Worm (Caenorhabditis elegans) whole organism, L1 larva: ENCODE measurements around the gene Y71H2AM.14.

Source experiments
- C04F5.9 ChIP-seq: sonication (generic microtip); optimal IDR thresholded peaks from 2 replicates; lab custom pipeline; 2016; ENCODE audit warnings: missing genetic modification characterization, missing compliant biosample characterization
- C16A3.4 ChIP-seq: fragments of 150-350 bp; optimal IDR thresholded peaks from 2 replicates; lab custom pipeline; 2014; ENCODE audit warnings: missing biosample characterization, missing genetic modification characterization
- F16B12.6 ChIP-seq: fragments of 150-350 bp; optimal IDR thresholded peaks from 2 replicates; lab custom pipeline; 2014; ENCODE audit warnings: missing biosample characterization, missing genetic modification characterization
- aha-1 ChIP-seq: fragments of 150-350 bp; optimal IDR thresholded peaks from 2 replicates; lab custom pipeline; 2014; ENCODE audit warnings: missing biosample characterization, missing genetic modification characterization
- alr-1 ChIP-seq: fragments of 200-800 bp; sonication (Bioruptor generic); optimal IDR thresholded peaks from 2 replicates; lab custom pipeline; 2018; ENCODE audit warnings: borderline replicate concordance, mild to moderate bottlenecking, missing genetic modification characterization, missing compliant biosample characterization
- ama-1 ChIP-seq: fragments of 150-350 bp; optimal IDR thresholded peaks from 2 replicates; lab custom pipeline; 2014
- blmp-1 ChIP-seq: fragments of 150-350 bp; optimal IDR thresholded peaks from 2 replicates; lab custom pipeline; 2014; ENCODE audit warnings: missing biosample characterization, missing genetic modification characterization
- ceh-63 ChIP-seq: fragments of 200-800 bp; sonication (Bioruptor generic); optimal IDR thresholded peaks from 2 replicates; lab custom pipeline; 2018; ENCODE audit warnings: mild to moderate bottlenecking, missing genetic modification characterization, missing compliant biosample characterization
- ceh-82 ChIP-seq, 3 experiments: fragments of 150-350 bp in 1 of 3; sonication (generic microtip) in 2 of 3; optimal IDR thresholded peaks; 2 replicates each; lab custom pipeline; 2014 to 2017; ENCODE audit warnings: missing biosample characterization in 3 of 3, missing genetic modification characterization in 3 of 3
- ces-1 ChIP-seq: fragments of 150-350 bp; optimal IDR thresholded peaks from 2 replicates; lab custom pipeline; 2014; ENCODE audit warnings: missing biosample characterization, missing genetic modification reagents, missing genetic modification characterization
- dpl-1 ChIP-seq, 3 experiments: fragments of 150-350 bp in 2 of 3; sonication (generic microtip) in 1 of 3; optimal IDR thresholded peaks; 2 replicates each; lab custom pipeline; 2014 to 2017; ENCODE audit warnings: missing biosample characterization in 3 of 3, missing genetic modification characterization in 3 of 3, missing genetic modification reagents in 3 of 3
- dsc-1 ChIP-seq: sonication (generic microtip); optimal IDR thresholded peaks from 2 replicates; lab custom pipeline; 2016; ENCODE audit warnings: mild to moderate bottlenecking, missing genetic modification characterization, missing compliant biosample characterization
- efl-1 ChIP-seq, 4 experiments: fragments of 150-350 bp; optimal IDR thresholded peaks in 3 of 4; peaks in 1 of 4; 1 replicate in 1 of 4; 2 replicates in 3 of 4; lab custom pipeline; 2014; ENCODE audit warnings: missing biosample characterization in 2 of 4, missing genetic modification characterization in 2 of 4, missing genetic modification reagents in 2 of 4
- efl-3 ChIP-seq: fragments of 200-800 bp; sonication (Bioruptor generic); optimal IDR thresholded peaks from 2 replicates; lab custom pipeline; 2018; ENCODE audit warnings: mild to moderate bottlenecking, missing genetic modification characterization, missing compliant biosample characterization
- egl-13 ChIP-seq: sonication (generic microtip); optimal IDR thresholded peaks from 2 replicates; lab custom pipeline; 2016; ENCODE audit warnings: missing genotype, missing genetic modification reagents, missing genetic modification characterization, missing compliant biosample characterization
- elt-3 ChIP-seq, 6 experiments: fragments of 150-350 bp in 1 of 6; sonication (generic microtip); optimal IDR thresholded peaks; 2 replicates each; lab custom pipeline; 2017 to 2018; ENCODE audit warnings: missing biosample characterization in 6 of 6, missing genetic modification characterization in 6 of 6, inconsistent platforms in 1 of 6
- fkh-10 ChIP-seq: sonication (generic microtip); optimal IDR thresholded peaks from 2 replicates; lab custom pipeline; 2017; ENCODE audit warnings: missing biosample characterization, missing genetic modification reagents, missing genetic modification characterization
- fkh-8 ChIP-seq: sonication (generic microtip); optimal IDR thresholded peaks from 2 replicates; lab custom pipeline; 2016; ENCODE audit warnings: mild to moderate bottlenecking, missing genetic modification characterization, missing compliant biosample characterization
- hlh-17 ChIP-seq: fragments of 200-800 bp; sonication (Bioruptor generic); optimal IDR thresholded peaks from 2 replicates; lab custom pipeline; 2018; ENCODE audit warnings: missing genetic modification characterization, mild to moderate bottlenecking, missing compliant biosample characterization, moderate library complexity, borderline replicate concordance
- irx-1 ChIP-seq: sonication (generic microtip); optimal IDR thresholded peaks from 2 replicates; lab custom pipeline; 2016; ENCODE audit warnings: missing genetic modification characterization, missing compliant biosample characterization
- lin-14 ChIP-seq: fragments of 200-800 bp; sonication (Bioruptor generic); optimal IDR thresholded peaks from 2 replicates; lab custom pipeline; 2018; ENCODE audit warnings: mild to moderate bottlenecking, missing genetic modification characterization, moderate library complexity, missing compliant biosample characterization
- lin-35 ChIP-seq, 2 experiments: fragments of 150-350 bp; optimal IDR thresholded peaks; 2 replicates each; lab custom pipeline; 2014; ENCODE audit warnings: missing biosample characterization in 2 of 2, missing genetic modification characterization in 2 of 2, missing genetic modification reagents in 2 of 2
- lsy-2 ChIP-seq, 2 experiments: fragments of 150-350 bp; optimal IDR thresholded peaks; 2 replicates each; lab custom pipeline; 2014; ENCODE audit warnings: missing biosample characterization in 2 of 2, missing genetic modification characterization in 2 of 2
- mab-9 ChIP-seq: fragments of 200-800 bp; sonication (Bioruptor generic); IDR thresholded peaks from 2 replicates; pipeline ENCODE4 v1.3.6; 2022; ENCODE audit warnings: missing genetic modification reagents, missing genetic modification characterization, missing compliant biosample characterization
- mdl-1 ChIP-seq, 2 experiments: fragments of 150-350 bp; optimal IDR thresholded peaks; 2 replicates each; lab custom pipeline; 2014 to 2017; ENCODE audit warnings: missing biosample characterization in 2 of 2, missing genetic modification characterization in 2 of 2, inconsistent platforms in 1 of 2
- mef-2 ChIP-seq: fragments of 150-350 bp; optimal IDR thresholded peaks from 2 replicates; lab custom pipeline; 2014; ENCODE audit warnings: missing biosample characterization, missing genetic modification characterization
- nhr-19 ChIP-seq: fragments of 200-800 bp; sonication (Bioruptor generic); conservative IDR thresholded peaks from 2 replicates; pipeline ENCODE4 v1.3.6; 2022; ENCODE audit warnings: missing genetic modification characterization, missing compliant biosample characterization
- nhr-20 ChIP-seq: sonication (generic microtip); optimal IDR thresholded peaks from 2 replicates; lab custom pipeline; 2016; ENCODE audit warnings: mild to moderate bottlenecking, missing genetic modification characterization, missing compliant biosample characterization
- nhr-28 ChIP-seq: fragments of 150-350 bp; optimal IDR thresholded peaks from 2 replicates; lab custom pipeline; 2014; ENCODE audit warnings: missing biosample characterization, missing genetic modification characterization
- nhr-47 ChIP-seq: sonication (generic microtip); optimal IDR thresholded peaks from 2 replicates; lab custom pipeline; 2016; ENCODE audit warnings: mild to moderate bottlenecking, missing genetic modification characterization, moderate library complexity, missing compliant biosample characterization
- nhr-84 ChIP-seq: sonication (generic microtip); optimal IDR thresholded peaks from 2 replicates; lab custom pipeline; 2017; ENCODE audit warnings: missing biosample characterization, missing genetic modification characterization
- nhr-85 ChIP-seq: sonication (generic microtip); peaks from one replicate; lab custom pipeline; 2016; ENCODE audit warnings: missing genetic modification characterization, inconsistent platforms, missing compliant biosample characterization
- pqm-1 ChIP-seq: sonication (generic microtip); optimal IDR thresholded peaks from 3 replicates; lab custom pipeline; 2017; ENCODE audit warnings: missing biosample characterization, missing genetic modification characterization
- sptf-1 ChIP-seq: fragments of 150-350 bp; optimal IDR thresholded peaks from 2 replicates; lab custom pipeline; 2014; ENCODE audit warnings: missing biosample characterization, missing genetic modification characterization
- swsn-7 ChIP-seq: sonication (generic microtip); optimal IDR thresholded peaks from 2 replicates; lab custom pipeline; 2016; ENCODE audit warnings: missing genetic modification characterization, missing compliant biosample characterization
- zag-1 ChIP-seq: fragments of 150-350 bp; optimal IDR thresholded peaks from 2 replicates; lab custom pipeline; 2014; ENCODE audit warnings: missing biosample characterization, missing genetic modification characterization
- ztf-11 ChIP-seq, 2 experiments: sonication (generic microtip); optimal IDR thresholded peaks; 2 replicates each; lab custom pipeline; 2016 to 2017; ENCODE audit warnings: missing genetic modification characterization in 2 of 2, missing biosample characterization in 1 of 2, missing compliant biosample characterization in 1 of 2

Y71H2AM.14 gene

DNA sequence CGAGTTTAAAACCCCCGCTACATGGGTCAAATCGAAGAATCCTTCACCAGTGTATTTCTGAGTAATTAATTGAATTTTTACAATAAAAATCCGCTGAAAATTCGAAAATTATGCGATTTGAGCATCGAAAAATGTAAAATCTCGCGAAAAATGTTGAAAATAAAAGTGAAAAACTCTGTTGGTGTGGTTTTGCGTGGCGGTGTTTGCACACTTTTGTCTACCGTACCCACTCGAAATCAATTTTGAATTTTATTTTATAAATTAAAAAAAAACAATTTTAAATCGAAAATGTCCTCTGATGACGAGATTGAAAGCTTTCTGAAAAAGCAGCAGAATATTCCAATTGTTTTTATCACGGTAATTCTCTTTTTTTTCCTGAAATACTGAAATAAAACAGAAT lies 34.3 kb upstream of the Y71H2AM.14 start, which contains the start of gene Y71H2AM.6 (continued):
- peak; percentile 94 for TF ChIP-seq blmp-1
- no peak for TF ChIP-seq ama-1 (lab: Kevin White, UChicago)
- TF ChIP-seq fkh-8 (tag; lab: Kevin White, UChicago) = peak; percentile 39
- peak in 2 of 3 experiments; percentile 43 to 45 for TF ChIP-seq ceh-82 (tag; optimal IDR thresholded peaks at IDR 0.05; lab: Kevin White, UChicago)
- TF ChIP-seq efl-3 (GFP tag; lab: Kevin White, UChicago) = no peak
- no peak for TF ChIP-seq nhr-85 (tag; lab: Kevin White, UChicago)
- no peak for TF ChIP-seq ztf-11 (tag; optimal IDR thresholded peaks at IDR 0.05; lab: Kevin White, UChicago)
- peak; percentile 36 for TF ChIP-seq C04F5.9
- TF ChIP-seq fkh-10 = no peak
- TF ChIP-seq nhr-84 (tag; lab: Kevin White, UChicago) = no peak
- peak; percentile 57 for TF ChIP-seq swsn-7 (tag; lab: Kevin White, UChicago)
- TF ChIP-seq egl-13 (tag; lab: Kevin White, UChicago) = no peak
- TF ChIP-seq lin-35 (GFP tag; optimal IDR thresholded peaks at IDR 0.05; lab: Kevin White, UChicago) = peak; percentile 62 to 73
- TF ChIP-seq dpl-1 (GFP tag; optimal IDR thresholded peaks at IDR 0.05; lab: Kevin White, UChicago) = peak; percentile 59 to 81 (median 67)
- peak; percentile 69 for TF ChIP-seq nhr-47 (tag; lab: Kevin White, UChicago)
- peak; percentile 39 for TF ChIP-seq nhr-20 (tag; lab: Kevin White, UChicago)
- TF ChIP-seq mef-2 (tag; lab: Kevin White, UChicago) = no peak
- TF ChIP-seq mab-9 (GFP tag; lab: Robert Waterston, UW) = no peak
- TF ChIP-seq nhr-28 (tag; lab: Kevin White, UChicago) = no peak
- TF ChIP-seq aha-1 (tag; lab: Kevin White, UChicago) = no peak
- TF ChIP-seq zag-1 (tag; lab: Kevin White, UChicago) = no peak
- no peak for TF ChIP-seq sptf-1
- TF ChIP-seq hlh-17 (GFP tag; lab: Kevin White, UChicago) = no peak
- TF ChIP-seq ceh-63 (GFP tag; lab: Kevin White, UChicago) = no peak
- TF ChIP-seq pqm-1 (tag; lab: Kevin White, UChicago) = no peak
- peak; percentile 36 for TF ChIP-seq dsc-1 (tag; lab: Kevin White, UChicago)
- TF ChIP-seq lin-14 (GFP tag; lab: Kevin White, UChicago) = peak; percentile 41
- TF ChIP-seq mdl-1 (tag; optimal IDR thresholded peaks at IDR 0.05; lab: Kevin White, UChicago) = no peak
- no peak for TF ChIP-seq alr-1
- TF ChIP-seq efl-1 (optimal IDR thresholded peaks at IDR 0.05; lab: Kevin White, UChicago) = peak; percentile 52 to 67
- TF ChIP-seq efl-1 (GFP tag; optimal IDR thresholded peaks at IDR 0.05 in 1 of 2; lab: Kevin White, UChicago) = peak; percentile 74 to 95

DNA sequence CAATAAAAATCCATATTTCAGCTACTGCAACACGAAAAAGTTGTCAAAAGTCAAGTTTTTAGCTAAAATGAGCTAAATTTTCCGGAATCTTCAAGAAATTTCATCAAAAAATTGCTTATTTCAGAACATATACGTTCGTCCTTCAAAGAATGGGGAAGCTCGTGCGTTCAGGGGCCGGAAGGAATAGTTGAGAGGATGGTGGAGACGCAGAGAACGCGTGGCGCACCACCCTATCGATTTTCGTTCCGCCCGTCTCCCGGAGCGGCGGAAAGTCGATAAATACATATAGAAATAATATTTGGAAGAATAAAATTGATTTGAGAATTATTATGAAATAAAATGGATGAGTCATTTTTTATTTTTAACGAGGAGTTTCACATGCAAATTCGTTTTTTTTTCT lies 33.8 kb upstream of the Y71H2AM.14 start:
- TF ChIP-seq C16A3.4 (tag; lab: Kevin White, UChicago) (no peak), F16B12.6 (tag; lab: Kevin White, UChicago) (peak; percentile 12), sptf-1 (no peak)
- TF ChIP-seq, all 84 proteins: peak for 1

DNA sequence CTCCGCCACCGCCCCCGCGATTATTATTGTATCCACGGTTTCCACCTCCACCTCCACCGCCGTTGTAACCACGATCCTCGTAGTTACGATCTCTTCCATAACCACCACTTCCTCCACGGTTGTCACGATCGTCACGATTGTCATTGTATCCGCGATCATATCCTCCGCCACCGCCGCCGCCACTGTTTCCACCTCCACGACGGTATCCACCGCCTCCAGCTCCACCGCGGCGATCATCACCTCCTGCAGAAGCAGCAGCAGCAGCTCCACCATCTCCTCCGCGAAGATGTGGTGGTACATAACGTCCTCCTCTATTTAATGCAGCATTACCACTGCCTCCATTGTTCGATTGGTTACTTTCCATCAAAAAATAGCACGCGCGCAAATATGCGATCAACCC lies 32.2 kb upstream of the Y71H2AM.14 start, which contains the start of gene laf-1:
Gene laf-1 (minus strand): TSS at position 399 of the 400 bp plus-strand sequence.
- TF ChIP-seq irx-1 (no peak), nhr-28 (tag; lab: Kevin White, UChicago) (no peak), nhr-19 (GFP tag; lab: Robert Waterston, UW) (no peak)

DNA sequence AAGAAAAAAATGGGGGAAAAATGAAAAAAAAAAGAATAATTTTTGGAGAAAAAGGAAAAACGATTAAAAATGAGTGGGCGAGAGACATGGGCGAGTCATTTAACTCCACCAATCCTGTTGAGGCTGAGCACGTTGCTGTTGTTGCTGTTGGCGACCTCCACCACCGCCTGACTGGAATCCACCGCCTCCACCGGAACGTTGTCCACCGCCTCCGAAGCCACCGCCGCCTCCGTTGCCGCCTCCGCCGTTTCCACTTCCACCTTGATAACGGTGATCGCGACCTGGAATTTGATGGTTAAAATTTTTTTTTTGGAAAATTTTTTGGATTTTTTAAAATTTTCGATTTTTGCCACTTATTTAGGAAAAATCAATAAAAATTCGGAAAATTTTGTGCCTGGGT lies 24.3 kb upstream of the Y71H2AM.14 start:
- no peak for TF ChIP-seq swsn-7 (tag; lab: Kevin White, UChicago)
- TF ChIP-seq ces-1 (GFP tag; lab: Kevin White, UChicago) = no peak
- no peak for TF ChIP-seq lsy-2 (tag; optimal IDR thresholded peaks at IDR 0.05; lab: Kevin White, UChicago)
- no peak for TF ChIP-seq ceh-63 (GFP tag; lab: Kevin White, UChicago)
- TF ChIP-seq aha-1 (tag; lab: Kevin White, UChicago) = no peak
- no peak for TF ChIP-seq elt-3 (tag; optimal IDR thresholded peaks at IDR 0.05; lab: Kevin White, UChicago)
- no peak for TF ChIP-seq hlh-17 (GFP tag; lab: Kevin White, UChicago)
- no peak for TF ChIP-seq nhr-85 (tag; lab: Kevin White, UChicago)
